Fruit fly (Drosophila melanogaster): Measurements from ENCODE around the gene Cftr.

Gene Cftr

dm6 chr3R:24543676-24544277, at the start of gene Cftr (continued):
- no peak for TF ChIP-seq jing (GFP tag; optimal IDR thresholded peaks at IDR 0.05)
- TF ChIP-seq sim (GFP tag; IDR thresholded peaks at IDR 0.05) = no peak
- no peak for TF ChIP-seq ham (GFP tag; IDR thresholded peaks at IDR 0.05)
- no peak for TF ChIP-seq aop (GFP tag; IDR thresholded peaks at IDR 0.05)
- TF ChIP-seq trem (tag; optimal IDR thresholded peaks at IDR 0.05) = no peak
- TF ChIP-seq Dbx (GFP tag; IDR thresholded peaks at IDR 0.05) = peak; percentile 85; the same call in 2 of the 3 replicates
- no peak for TF ChIP-seq bowl (GFP tag; IDR thresholded peaks at IDR 0.05)
- peak; percentile 37 for TF ChIP-seq CG5180 (GFP tag; optimal IDR thresholded peaks at IDR 0.05)
- peak; percentile 44 for TF ChIP-seq CG12104 (GFP tag; optimal IDR thresholded peaks at IDR 0.05)
- TF ChIP-seq CG7786 (GFP tag; optimal IDR thresholded peaks at IDR 0.05) = peak; percentile 1
- no peak for TF ChIP-seq kah (GFP tag; optimal IDR thresholded peaks at IDR 0.05)
- peak; percentile 15 for TF ChIP-seq ewg (GFP tag; optimal IDR thresholded peaks at IDR 0.05)
- TF ChIP-seq zen2 (GFP tag; IDR thresholded peaks at IDR 0.05; ENCODE audit: partially characterized antibody) = peak; percentile 24; the same call in 1 of the 3 replicates
- TF ChIP-seq gce (GFP tag; IDR thresholded peaks at IDR 0.05) = no peak; the same call in 2 of the 3 replicates
- TF ChIP-seq CG3163 (GFP tag; optimal IDR thresholded peaks at IDR 0.05) = peak; percentile 5
- no peak for TF ChIP-seq Hr3 (GFP tag; optimal IDR thresholded peaks at IDR 0.05)
- no peak for TF ChIP-seq CG9876 (GFP tag; optimal IDR thresholded peaks at IDR 0.05)
- peak in 1 of 2 experiments; percentile 19 for TF ChIP-seq eve (GFP tag; optimal IDR thresholded peaks at IDR 0.05)
- TF ChIP-seq NK7.1 (GFP tag; optimal IDR thresholded peaks at IDR 0.05) = peak; percentile 58
- peak; percentile 77 for TF ChIP-seq CG12071 (GFP tag; optimal IDR thresholded peaks at IDR 0.05)
- no peak for TF ChIP-seq CG8478 (optimal IDR thresholded peaks at IDR 0.05)
- no peak for TF ChIP-seq crp (GFP tag; optimal IDR thresholded peaks at IDR 0.05)
- no peak for TF ChIP-seq H2.0 (GFP tag; IDR thresholded peaks at IDR 0.05)
- no peak for TF ChIP-seq CG8359 (GFP tag; optimal IDR thresholded peaks at IDR 0.05; ENCODE audit: borderline replicate concordance)
- no peak for TF ChIP-seq CG16813 (GFP tag; IDR thresholded peaks at IDR 0.05; ENCODE audit: partially characterized antibody)
- TF ChIP-seq bsh (GFP tag; optimal IDR thresholded peaks at IDR 0.05) = no peak
- TF ChIP-seq CG6854 (GFP tag; optimal IDR thresholded peaks at IDR 0.05) = peak; percentile 55
- TF ChIP-seq CG5953 (GFP tag; IDR thresholded peaks at IDR 0.05) = peak; percentile 63; the same call in 1 of the 2 replicates
- no peak for TF ChIP-seq CG4424 (GFP tag; optimal IDR thresholded peaks at IDR 0.05)
- TF ChIP-seq CG4360 (GFP tag; IDR thresholded peaks at IDR 0.05) = no peak
- peak; percentile 16 for TF ChIP-seq odd (GFP tag; optimal IDR thresholded peaks at IDR 0.05)
- peak; percentile 22; the same call in 1 of the 2 replicates for TF ChIP-seq CG31441 (GFP tag; IDR thresholded peaks at IDR 0.05)
- TF ChIP-seq CG11456 (GFP tag; IDR thresholded peaks at IDR 0.05) = peak; percentile 51; the same call in 1 of the 3 replicates
- TF ChIP-seq CG7372 (GFP tag; IDR thresholded peaks at IDR 0.05) = no peak
- peak; percentile 27 for TF ChIP-seq CG6813 (GFP tag; optimal IDR thresholded peaks at IDR 0.05)
- peak; percentile 15 for TF ChIP-seq CG13123 (GFP tag; optimal IDR thresholded peaks at IDR 0.05)
- no peak for TF ChIP-seq sd (tag; optimal IDR thresholded peaks at IDR 0.05)
- TF ChIP-seq Hr51 (GFP tag; optimal IDR thresholded peaks at IDR 0.05) = peak in 1 of 2 experiments; percentile 43
- TF ChIP-seq gsb-n (tag; optimal IDR thresholded peaks at IDR 0.05) = no peak
- TF ChIP-seq pan (optimal IDR thresholded peaks at IDR 0.05) = no peak
- TF ChIP-seq pan (GFP tag; optimal IDR thresholded peaks at IDR 0.05 in 1 of 2, IDR thresholded peaks at IDR 0.05 in 1 of 2) = peak in 1 of 2 experiments; percentile 58
- TF ChIP-seq knrl (GFP tag; IDR thresholded peaks at IDR 0.05; ENCODE audit: partially characterized antibody) = 0 out of 3 replicates have a peak, but pooled peaks have one; percentile 18
- no peak for TF ChIP-seq TFAM (GFP tag; optimal IDR thresholded peaks at IDR 0.05)
- peak; percentile 94 for TF ChIP-seq gro (GFP tag; optimal IDR thresholded peaks at IDR 0.05)
- no peak for TF ChIP-seq Kr (GFP tag; optimal IDR thresholded peaks at IDR 0.05)
- no peak for TF ChIP-seq CG1529 (GFP tag; optimal IDR thresholded peaks at IDR 0.05)
- TF ChIP-seq Lpt (GFP tag; optimal IDR thresholded peaks at IDR 0.05) = no peak
- TF ChIP-seq Drgx (GFP tag; IDR thresholded peaks at IDR 0.05) = peak; percentile 52
- no peak for TF ChIP-seq CG2875 (GFP tag; optimal IDR thresholded peaks at IDR 0.05)
- peak; percentile 63 for TF ChIP-seq Hmr (GFP tag; optimal IDR thresholded peaks at IDR 0.05)
